Fruit fly (Drosophila melanogaster) whole organism, embryonic: ENCODE results near the gene CG3091.

ENCODE experiments used
- Antp ChIP-seq: fragments of 200-800 bp; sonication (Bioruptor generic); optimal IDR thresholded peaks from 3 replicates; lab custom pipeline; 2016; ENCODE audit warnings: missing biosample characterization, missing genetic modification characterization
- B-H1 ChIP-seq: fragments of 200-800 bp; sonication (Bioruptor generic); IDR thresholded peaks from 3 replicates; pipeline ENCODE4 v1.3.6; 2022; ENCODE audit warnings: missing biosample characterization, missing genetic modification characterization
- BEAF-32 ChIP-seq: fragments of 200-800 bp; sonication (Bioruptor generic); optimal IDR thresholded peaks from 3 replicates; lab custom pipeline; 2017; ENCODE audit warnings: missing biosample characterization, missing genetic modification characterization, mild to moderate bottlenecking, moderate library complexity, missing genetic modification reagents
- CG11085 ChIP-seq: fragments of 200-800 bp; sonication (Bioruptor generic); IDR thresholded peaks from 2 replicates; pipeline ENCODE4 v1.3.6; 2022; ENCODE audit warnings: missing biosample characterization, missing genetic modification characterization
- CG11696 ChIP-seq: fragments of 200-800 bp; sonication (Bioruptor generic); IDR thresholded peaks from 2 replicates; pipeline ENCODE4 v1.3.6; 2022; ENCODE audit warnings: missing biosample characterization, missing genetic modification characterization
- CG11723 ChIP-seq: fragments of 200-800 bp; sonication (Bioruptor generic); optimal IDR thresholded peaks from 2 replicates; lab custom pipeline; 2017; ENCODE audit warnings: missing biosample characterization, mild to moderate bottlenecking, missing genetic modification characterization
- CG12071 ChIP-seq: fragments of 200-800 bp; sonication (Bioruptor generic); optimal IDR thresholded peaks from 3 replicates; lab custom pipeline; 2018; ENCODE audit warnings: missing biosample characterization, mild to moderate bottlenecking, missing genetic modification characterization
- CG12219 ChIP-seq: fragments of 200-800 bp; sonication (Bioruptor generic); optimal IDR thresholded peaks from 3 replicates; lab custom pipeline; 2018; ENCODE audit warnings: missing biosample characterization, mild to moderate bottlenecking, missing genetic modification characterization
- CG14965 ChIP-seq: fragments of 200-800 bp; sonication (Bioruptor generic); optimal IDR thresholded peaks from 2 replicates; lab custom pipeline; 2016; ENCODE audit warnings: missing biosample characterization, missing genetic modification characterization, borderline replicate concordance
- CG15479 ChIP-seq: fragments of 200-800 bp; sonication (Bioruptor generic); optimal IDR thresholded peaks from 3 replicates; lab custom pipeline; 2019; ENCODE audit warnings: missing biosample characterization, mild to moderate bottlenecking, missing genetic modification characterization, moderate library complexity
- CG1603 ChIP-seq: fragments of 200-800 bp; sonication (Bioruptor generic); optimal IDR thresholded peaks from 2 replicates; lab custom pipeline; 2019; ENCODE audit warnings: missing biosample characterization, mild to moderate bottlenecking, missing genetic modification characterization, moderate library complexity
- CG18764 ChIP-seq: fragments of 200-800 bp; sonication (Bioruptor generic); optimal IDR thresholded peaks from 3 replicates; lab custom pipeline; 2016; ENCODE audit warnings: missing biosample characterization, missing genetic modification characterization
- CG31224 ChIP-seq: fragments of 200-800 bp; sonication (Bioruptor generic); IDR thresholded peaks from 2 replicates; pipeline ENCODE4 v1.3.6; 2022; ENCODE audit warnings: missing biosample characterization, missing genetic modification characterization
- CG31388 ChIP-seq: fragments of 200-800 bp; sonication (Bioruptor generic); optimal IDR thresholded peaks from 2 replicates; lab custom pipeline; 2016; ENCODE audit warnings: missing biosample characterization, missing genetic modification characterization
- CG31441 ChIP-seq: fragments of 200-800 bp; sonication (Bioruptor generic); IDR thresholded peaks from 2 replicates; pipeline ENCODE4 v1.3.6; 2022; ENCODE audit warnings: missing biosample characterization, missing genetic modification characterization
- CG32532 ChIP-seq: fragments of 200-800 bp; sonication (Bioruptor generic); IDR thresholded peaks from 2 replicates; pipeline ENCODE4 v1.3.6; 2022; ENCODE audit warnings: missing biosample characterization, missing genetic modification characterization
- CG32767 ChIP-seq: fragments of 200-800 bp; sonication (Bioruptor generic); IDR thresholded peaks from 2 replicates; pipeline ENCODE4 v1.3.6; 2022; ENCODE audit warnings: missing biosample characterization, missing genetic modification characterization
- CG3838 ChIP-seq: fragments of 200-800 bp; sonication (Bioruptor generic); optimal IDR thresholded peaks from 3 replicates; lab custom pipeline; 2016; ENCODE audit warnings: missing biosample characterization, missing genetic modification characterization
- CG4360 ChIP-seq: fragments of 200-800 bp; sonication (Bioruptor generic); IDR thresholded peaks from 2 replicates; pipeline ENCODE4 v1.3.6; 2022; ENCODE audit warnings: missing biosample characterization, missing genetic modification characterization
- CG6813 ChIP-seq: fragments of 200-800 bp; sonication (Bioruptor generic); optimal IDR thresholded peaks from 2 replicates; lab custom pipeline; 2017; ENCODE audit warnings: missing biosample characterization, missing genetic modification characterization, mild to moderate bottlenecking, moderate library complexity, missing genetic modification reagents
- CG7745 ChIP-seq: fragments of 200-800 bp; sonication (Bioruptor generic); optimal IDR thresholded peaks from 2 replicates; lab custom pipeline; 2018; ENCODE audit warnings: missing biosample characterization, mild to moderate bottlenecking, missing genetic modification characterization, moderate library complexity
- CG8924 ChIP-seq: fragments of 200-800 bp; optimal IDR thresholded peaks from 3 replicates; lab custom pipeline; 2019; ENCODE audit warnings: missing biosample characterization, mild to moderate bottlenecking, missing genetic modification characterization, moderate library complexity
- CTCF ChIP-seq: fragments of 200-800 bp; sonication (Bioruptor generic); optimal IDR thresholded peaks from 2 replicates; lab custom pipeline; 2017; ENCODE audit warnings: missing biosample characterization, mild to moderate bottlenecking, missing genetic modification characterization, moderate library complexity
- Dfd ChIP-seq, 2 experiments: fragments of >200 bp; optimal IDR thresholded peaks; 2 replicates each; lab custom pipeline; 2017; ENCODE audit warnings: missing biosample characterization in 2 of 2, missing genetic modification characterization in 2 of 2
- Fer3 ChIP-seq: fragments of 200-800 bp; sonication (Bioruptor generic); optimal IDR thresholded peaks from 2 replicates; lab custom pipeline; 2018; ENCODE audit warnings: missing biosample characterization, mild to moderate bottlenecking, missing genetic modification characterization, moderate library complexity
- H2.0 ChIP-seq: fragments of 200-800 bp; sonication (Bioruptor generic); IDR thresholded peaks from 2 replicates; pipeline ENCODE4 v1.3.6; 2022; ENCODE audit warnings: missing biosample characterization, missing genetic modification characterization
- Hsf ChIP-seq: fragments of 200-800 bp; sonication (Bioruptor generic); optimal IDR thresholded peaks from 3 replicates; lab custom pipeline; 2016; ENCODE audit warnings: missing biosample characterization, missing genetic modification characterization
- Lim3 ChIP-seq: fragments of 200-800 bp; sonication (Bioruptor generic); IDR thresholded peaks from 2 replicates; pipeline ENCODE4 v1.3.6; 2022; ENCODE audit warnings: missing biosample characterization, missing genetic modification characterization
- Nf-YA ChIP-seq: fragments of 200-800 bp; sonication (Bioruptor generic); IDR thresholded peaks from 2 replicates; pipeline ENCODE4 v1.3.6; 2022; ENCODE audit warnings: missing biosample characterization, missing genetic modification characterization
- Stat92E ChIP-seq, 3 experiments: fragments of >200 bp in 2 of 3; fragments of 200-800 bp in 1 of 3; sonication (Bioruptor generic) in 1 of 3; optimal IDR thresholded peaks; 2 replicates each; lab custom pipeline; 2017 to 2019; ENCODE audit warnings: missing biosample characterization in 3 of 3, missing genetic modification characterization in 3 of 3, mild to moderate bottlenecking in 1 of 3, moderate library complexity in 1 of 3
- ap ChIP-seq: fragments of 200-800 bp; sonication (Bioruptor generic); IDR thresholded peaks from 2 replicates; pipeline ENCODE4 v1.3.6; 2022; ENCODE audit warnings: missing biosample characterization, missing genetic modification characterization
- bigmax ChIP-seq: fragments of 200-800 bp; sonication (Bioruptor generic); optimal IDR thresholded peaks from 2 replicates; lab custom pipeline; 2018; ENCODE audit warnings: missing biosample characterization, mild to moderate bottlenecking, missing genetic modification characterization
- bsh ChIP-seq, 2 experiments: fragments of 200-800 bp; sonication (Bioruptor generic); optimal IDR thresholded peaks; 2 replicates each; lab custom pipeline; 2017 to 2018; ENCODE audit warnings: mild to moderate bottlenecking in 2 of 2, missing biosample characterization in 2 of 2, missing genetic modification characterization in 2 of 2, moderate library complexity in 1 of 2
- cad ChIP-seq: fragments of >200 bp; optimal IDR thresholded peaks from 2 replicates; lab custom pipeline; 2017; ENCODE audit warnings: missing biosample characterization, missing genetic modification characterization
- danr ChIP-seq: fragments of 200-800 bp; sonication (Bioruptor generic); IDR thresholded peaks from 2 replicates; pipeline ENCODE4 v1.3.6; 2022; ENCODE audit warnings: missing biosample characterization, missing genetic modification characterization
- dmrt11E ChIP-seq: fragments of 200-800 bp; sonication (Bioruptor generic); optimal IDR thresholded peaks from 3 replicates; lab custom pipeline; 2018; ENCODE audit warnings: missing biosample characterization, mild to moderate bottlenecking, missing genetic modification characterization, moderate library complexity
- emc ChIP-seq: fragments of 200-800 bp; sonication (Bioruptor generic); optimal IDR thresholded peaks from 2 replicates; lab custom pipeline; 2016; ENCODE audit warnings: missing biosample characterization, missing genetic modification characterization
- ftz-f1 ChIP-seq: fragments of 200-800 bp; sonication (Bioruptor generic); optimal IDR thresholded peaks from 2 replicates; lab custom pipeline; 2016; ENCODE audit warnings: missing biosample characterization, missing genetic modification characterization
- h ChIP-seq: fragments of >200 bp; optimal IDR thresholded peaks from 2 replicates; lab custom pipeline; 2017
- lab ChIP-seq: fragments of 200-800 bp; sonication (Bioruptor generic); optimal IDR thresholded peaks from 3 replicates; lab custom pipeline; 2017; ENCODE audit warnings: missing biosample characterization, missing genetic modification characterization, mild to moderate bottlenecking, moderate library complexity, missing genetic modification reagents
- lmd ChIP-seq: fragments of 200-800 bp; sonication (Bioruptor generic); IDR thresholded peaks from 2 replicates; pipeline ENCODE4 v1.3.6; 2022; ENCODE audit warnings: missing biosample characterization, missing genetic modification characterization
- odd ChIP-seq: fragments of 200-800 bp; sonication (Bioruptor generic); optimal IDR thresholded peaks from 2 replicates; lab custom pipeline; 2017; ENCODE audit warnings: missing biosample characterization, mild to moderate bottlenecking, missing genetic modification characterization
- pho ChIP-seq: fragments of 200-800 bp; sonication (Bioruptor generic); optimal IDR thresholded peaks from 2 replicates; lab custom pipeline; 2016; ENCODE audit warnings: missing biosample characterization, missing genetic modification characterization
- row ChIP-seq: fragments of 200-800 bp; sonication (Bioruptor generic); IDR thresholded peaks from 3 replicates; pipeline ENCODE4 v1.3.6; 2022; ENCODE audit warnings: missing biosample characterization, missing genetic modification characterization
- schlank ChIP-seq: fragments of 200-800 bp; sonication (Bioruptor generic); optimal IDR thresholded peaks from 2 replicates; lab custom pipeline; 2018; ENCODE audit warnings: missing biosample characterization, mild to moderate bottlenecking, missing genetic modification characterization
- shn ChIP-seq: fragments of 200-800 bp; sonication (Bioruptor generic); optimal IDR thresholded peaks from 3 replicates; lab custom pipeline; 2016; ENCODE audit warnings: missing biosample characterization, missing genetic modification characterization
- sim ChIP-seq: fragments of 200-800 bp; sonication (Bioruptor generic); IDR thresholded peaks from 2 replicates; pipeline ENCODE4 v1.3.6; 2022; ENCODE audit warnings: missing biosample characterization, missing genetic modification characterization
- ssp ChIP-seq: fragments of 200-800 bp; sonication (Bioruptor generic); IDR thresholded peaks from 2 replicates; pipeline ENCODE4 v1.3.6; 2022; ENCODE audit warnings: missing biosample characterization, missing genetic modification characterization
- tin ChIP-seq: fragments of 200-800 bp; sonication (Bioruptor generic); optimal IDR thresholded peaks from 3 replicates; lab custom pipeline; 2016; ENCODE audit warnings: missing biosample characterization, missing genetic modification characterization
- vvl ChIP-seq: fragments of 200-800 bp; sonication (Bioruptor generic); IDR thresholded peaks from 2 replicates; pipeline ENCODE4 v1.3.6; 2022; ENCODE audit warnings: missing biosample characterization, missing genetic modification characterization
- zfh2 ChIP-seq: fragments of 200-800 bp; sonication (Bioruptor generic); optimal IDR thresholded peaks from 2 replicates; lab custom pipeline; 2016; ENCODE audit warnings: missing biosample characterization, missing genetic modification characterization

The CG3091 gene

dm6 chrX:2293294-2293988 is 39.4 kb upstream of the CG3091 start, which contains the start of gene CG2865:
CG2865 (minus strand) TSS chrX:2293411.
- peak; percentile 90 for TF ChIP-seq schlank (tag; lab: Kevin White, UChicago)
- peak; percentile 67 for TF ChIP-seq emc (GFP tag; lab: Kevin White, UChicago)
- TF ChIP-seq CG3838: peak; percentile 45
- peak; percentile 95 for TF ChIP-seq CG6813 (GFP tag; lab: Kevin White, UChicago)
- peak; percentile 7 for TF ChIP-seq BEAF-32 (GFP tag; lab: Kevin White, UChicago)
- TF ChIP-seq CG11723 (GFP tag; lab: Kevin White, UChicago): peak; percentile 88
- TF ChIP-seq lab (GFP tag; lab: Kevin White, UChicago): peak; percentile 97
- peak; percentile 91 for TF ChIP-seq CG32532
- peak; percentile 99 for TF ChIP-seq CG11696
- no peak for TF ChIP-seq cad (GFP tag; lab: Kevin White, UChicago)
- TF ChIP-seq bigmax (GFP tag; lab: Kevin White, UChicago): no peak
- peak; percentile 96 for TF ChIP-seq Fer3
- peak; percentile 52 for TF ChIP-seq CG7745 (tag; lab: Kevin White, UChicago)
- TF ChIP-seq CG15479: peak; percentile 77
- peak; percentile 95 for TF ChIP-seq CG12219
- TF ChIP-seq CG31441 (GFP tag; lab: Robert Waterston, UW): peak; percentile 96
- peak; percentile 88 for TF ChIP-seq CG1603
- TF ChIP-seq Hsf (GFP tag; lab: Kevin White, UChicago): peak; percentile 94
- peak; percentile 98 for TF ChIP-seq row
- TF ChIP-seq zfh2 (GFP tag; lab: Kevin White, UChicago): peak; percentile 88
- peak; percentile 76 for TF ChIP-seq danr (GFP tag; lab: Robert Waterston, UW)
- peak; percentile 73 for TF ChIP-seq H2.0 (GFP tag; lab: Robert Waterston, UW)
- peak; percentile 92 for TF ChIP-seq CG12071 (GFP tag; lab: Kevin White, UChicago)
- peak; percentile 92 for TF ChIP-seq dmrt11E (tag; lab: Kevin White, UChicago)
- TF ChIP-seq lmd (GFP tag; lab: Robert Waterston, UW): peak; percentile 91
- TF ChIP-seq shn (GFP tag; lab: Kevin White, UChicago): peak; percentile 89
- TF ChIP-seq sim (GFP tag; lab: Robert Waterston, UW): peak; percentile 77; the same call in 1 of the 2 replicates
- no peak for TF ChIP-seq Lim3
- peak; percentile 97 for TF ChIP-seq odd
- peak; percentile 74 for TF ChIP-seq CG14965 (GFP tag; lab: Kevin White, UChicago)
- peak; percentile 28 for TF ChIP-seq ftz-f1
- peak; percentile 90 for TF ChIP-seq CG32767 (GFP tag; lab: Robert Waterston, UW)
- TF ChIP-seq ssp (GFP tag; lab: Robert Waterston, UW): peak; percentile 61
- TF ChIP-seq Stat92E (GFP tag; optimal IDR thresholded peaks at IDR 0.05; lab: Kevin White, UChicago): peak in 1 of 3 experiments; percentile 90
- TF ChIP-seq CG8924 (tag; lab: Kevin White, UChicago): peak; percentile 98
- no peak for TF ChIP-seq h (lab: Kevin White, UChicago)
- TF ChIP-seq CG11085 (GFP tag; lab: Robert Waterston, UW): peak; percentile 41; the same call in 1 of the 2 replicates
- peak; percentile 88 for TF ChIP-seq Antp (GFP tag; lab: Kevin White, UChicago)
- TF ChIP-seq CG31388 (GFP tag; lab: Kevin White, UChicago): peak; percentile 58
- peak; percentile 48 for TF ChIP-seq CG4360 (GFP tag; lab: Robert Waterston, UW)
- peak; percentile 93 for TF ChIP-seq pho (GFP tag; lab: Kevin White, UChicago)
- peak; percentile 87 to 95 for TF ChIP-seq bsh (GFP tag; optimal IDR thresholded peaks at IDR 0.05; lab: Kevin White, UChicago)
- no peak for TF ChIP-seq Dfd (GFP tag; optimal IDR thresholded peaks at IDR 0.05; lab: Kevin White, UChicago)
- TF ChIP-seq CTCF: peak; percentile 56
- TF ChIP-seq ap (GFP tag; lab: Robert Waterston, UW): peak; percentile 79
- peak; percentile 94 for TF ChIP-seq vvl (GFP tag; lab: Robert Waterston, UW)
- TF ChIP-seq tin (GFP tag; lab: Kevin White, UChicago): peak; percentile 87
- peak; percentile 69 for TF ChIP-seq B-H1 (GFP tag; lab: Robert Waterston, UW)
- TF ChIP-seq Nf-YA (GFP tag; lab: Robert Waterston, UW): peak; percentile 65; the same call in 1 of the 2 replicates
- TF ChIP-seq CG31224: peak; percentile 78
- TF ChIP-seq CG18764: peak; percentile 53
